Worm (Caenorhabditis elegans) whole organism, mixed stage, embryonic: ENCODE measurements around the gene F41F3.3.

ENCODE experiments used
- blmp-1 ChIP-seq: fragments of 150-350 bp; optimal IDR thresholded peaks from 2 replicates; lab custom pipeline; 2014; ENCODE audit warnings: missing biosample characterization, missing genetic modification characterization
- ceh-83 ChIP-seq: fragments of 200-800 bp; sonication (Bioruptor generic); optimal IDR thresholded peaks from 2 replicates; lab custom pipeline; 2018; ENCODE audit warnings: mild to moderate bottlenecking, missing genetic modification characterization, missing compliant biosample characterization
- ces-1 ChIP-seq: fragments of 150-350 bp; optimal IDR thresholded peaks from 2 replicates; lab custom pipeline; 2014; ENCODE audit warnings: missing biosample characterization, missing genetic modification reagents, missing genetic modification characterization
- lsy-2 ChIP-seq: fragments of 150-350 bp; optimal IDR thresholded peaks from 2 replicates; lab custom pipeline; 2014; ENCODE audit warnings: missing biosample characterization, missing genetic modification characterization
- nhr-237 ChIP-seq: fragments of 150-350 bp; optimal IDR thresholded peaks from 2 replicates; lab custom pipeline; 2014; ENCODE audit warnings: missing biosample characterization, missing genetic modification characterization
- nhr-28 ChIP-seq: fragments of 150-350 bp; optimal IDR thresholded peaks from 2 replicates; lab custom pipeline; 2014; ENCODE audit warnings: missing biosample characterization, missing genetic modification characterization
- nhr-76 ChIP-seq: sonication (generic microtip); optimal IDR thresholded peaks from 2 replicates; lab custom pipeline; 2017; ENCODE audit warnings: missing biosample characterization, missing genetic modification characterization
- pha-4 ChIP-seq: fragments of 150-350 bp; optimal IDR thresholded peaks from 2 replicates; lab custom pipeline; 2018; ENCODE audit warnings: missing biosample characterization, missing genetic modification reagents, missing genetic modification characterization
- sem-2 ChIP-seq: fragments of 200-800 bp; sonication (Bioruptor generic); optimal IDR thresholded peaks from 2 replicates; lab custom pipeline; 2018; ENCODE audit warnings: mild to moderate bottlenecking, missing genetic modification characterization, missing compliant biosample characterization
- sptf-1 ChIP-seq: sonication (generic microtip); optimal IDR thresholded peaks from 2 replicates; lab custom pipeline; 2017; ENCODE audit warnings: mild to moderate bottlenecking, missing genetic modification characterization, moderate library complexity, missing compliant biosample characterization
- unc-120 ChIP-seq: sonication (generic microtip); optimal IDR thresholded peaks from 2 replicates; lab custom pipeline; 2017; ENCODE audit warnings: missing genetic modification characterization, missing compliant biosample characterization; ENCODE audit not compliant: poor library complexity, severe bottlenecking
- unc-62 ChIP-seq: fragments of 150-350 bp; optimal IDR thresholded peaks from 2 replicates; lab custom pipeline; 2014; ENCODE audit warnings: missing biosample characterization, missing genetic modification reagents, missing genetic modification characterization
- ztf-11 ChIP-seq: fragments of 150-350 bp; optimal IDR thresholded peaks from 2 replicates; lab custom pipeline; 2014; ENCODE audit warnings: missing biosample characterization, missing genetic modification characterization

ce11 chrV:4617260-4617659, 30.8 kb downstream of the F41F3.3 start, which contains the start of gene sumv-2:
- TF ChIP-seq unc-62 (GFP tag; lab: Kevin White, UChicago) (no peak), pha-4 (no peak), nhr-76 (tag; lab: Kevin White, UChicago) (no peak), nhr-28 (tag; lab: Kevin White, UChicago) (no peak), blmp-1 (no peak), nhr-237 (tag; lab: Kevin White, UChicago) (no peak), ztf-11 (no peak), sem-2 (GFP tag; lab: Kevin White, UChicago) (no peak), sptf-1 (tag; lab: Kevin White, UChicago) (no peak), ces-1 (GFP tag; lab: Kevin White, UChicago) (no peak), lsy-2 (tag; lab: Kevin White, UChicago) (no peak), unc-120 (tag; lab: Kevin White, UChicago) (no peak), ceh-83 (GFP tag; lab: Kevin White, UChicago) (no peak)
